Fruit fly (Drosophila melanogaster) whole organism, prepupa: ENCODE data around the gene Lsd-2.

ENCODE experiments used
- Blimp-1 ChIP-seq: fragments of 200-800 bp; sonication (Bioruptor generic); optimal IDR thresholded peaks from 3 replicates; lab custom pipeline; 2017; ENCODE audit warnings: missing biosample characterization, missing genetic modification characterization, mild to moderate bottlenecking, moderate library complexity, missing genetic modification reagents
- CG10631 ChIP-seq: fragments of 200-800 bp; sonication (Bioruptor generic); optimal IDR thresholded peaks from 2 replicates; lab custom pipeline; 2016; ENCODE audit warnings: missing biosample characterization, missing genetic modification characterization
- CG10669 ChIP-seq: fragments of 200-800 bp; sonication (Bioruptor generic); optimal IDR thresholded peaks from 3 replicates; lab custom pipeline; 2018; ENCODE audit warnings: missing biosample characterization, mild to moderate bottlenecking, missing genetic modification characterization, moderate library complexity
- CG11294 ChIP-seq: fragments of 200-800 bp; sonication (Bioruptor generic); IDR thresholded peaks from 2 replicates; pipeline ENCODE4 v1.3.6; 2022; ENCODE audit warnings: missing biosample characterization, missing genetic modification characterization
- CG15336 ChIP-seq: fragments of 200-800 bp; sonication (Bioruptor generic); IDR thresholded peaks from 2 replicates; pipeline ENCODE4 v1.3.6; 2022; ENCODE audit warnings: missing biosample characterization, missing genetic modification characterization
- CG1621 ChIP-seq: fragments of 200-800 bp; sonication (Bioruptor generic); optimal IDR thresholded peaks from 3 replicates; lab custom pipeline; 2018; ENCODE audit warnings: missing biosample characterization, mild to moderate bottlenecking, missing genetic modification characterization
- CG16779 ChIP-seq: fragments of 200-800 bp; sonication (Bioruptor generic); optimal IDR thresholded peaks from 3 replicates; lab custom pipeline; 2017; ENCODE audit warnings: missing biosample characterization, mild to moderate bottlenecking, missing genetic modification characterization
- CG3032 ChIP-seq: fragments of 200-800 bp; optimal IDR thresholded peaks from 2 replicates; lab custom pipeline; 2019; ENCODE audit warnings: missing biosample characterization, mild to moderate bottlenecking, missing genetic modification characterization, moderate library complexity
- CG31627 ChIP-seq: fragments of 200-800 bp; sonication (Bioruptor generic); optimal IDR thresholded peaks from 3 replicates; lab custom pipeline; 2016; ENCODE audit warnings: missing biosample characterization, missing genetic modification characterization
- CG32006 ChIP-seq: fragments of 200-800 bp; sonication (Bioruptor generic); optimal IDR thresholded peaks from 3 replicates; lab custom pipeline; 2017; ENCODE audit warnings: missing biosample characterization, mild to moderate bottlenecking, missing genetic modification characterization
- CG34406 ChIP-seq: fragments of 200-800 bp; sonication (Bioruptor generic); optimal IDR thresholded peaks from 3 replicates; lab custom pipeline; 2016; ENCODE audit warnings: missing biosample characterization, missing genetic modification characterization
- CG3919 ChIP-seq: fragments of 200-800 bp; sonication (Bioruptor generic); optimal IDR thresholded peaks from 3 replicates; lab custom pipeline; 2016; ENCODE audit warnings: missing biosample characterization, missing genetic modification characterization
- CG4318 ChIP-seq: fragments of 200-800 bp; sonication (Bioruptor generic); optimal IDR thresholded peaks from 3 replicates; lab custom pipeline; 2017; ENCODE audit warnings: missing biosample characterization, mild to moderate bottlenecking, missing genetic modification characterization
- CG6163 ChIP-seq: fragments of 200-800 bp; sonication (Bioruptor generic); IDR thresholded peaks from 3 replicates; pipeline ENCODE4 v1.3.6; 2022; ENCODE audit warnings: missing biosample characterization, missing genetic modification characterization
- CG6276 ChIP-seq: fragments of 200-800 bp; sonication (Bioruptor generic); optimal IDR thresholded peaks from 2 replicates; lab custom pipeline; 2017; ENCODE audit warnings: missing biosample characterization, mild to moderate bottlenecking, missing genetic modification characterization
- CG6792 ChIP-seq: fragments of 200-800 bp; sonication (Bioruptor generic); optimal IDR thresholded peaks from 3 replicates; lab custom pipeline; 2016; ENCODE audit warnings: missing biosample characterization, missing genetic modification characterization
- CG6808 ChIP-seq: fragments of 200-800 bp; sonication (Bioruptor generic); optimal IDR thresholded peaks from 3 replicates; lab custom pipeline; 2017; ENCODE audit warnings: missing biosample characterization, missing genetic modification characterization, mild to moderate bottlenecking, moderate library complexity, missing genetic modification reagents
- CG6854 ChIP-seq: fragments of 200-800 bp; sonication (Bioruptor generic); optimal IDR thresholded peaks from 2 replicates; lab custom pipeline; 2017; ENCODE audit warnings: missing biosample characterization, mild to moderate bottlenecking, missing genetic modification characterization
- CG7368 ChIP-seq: fragments of 200-800 bp; sonication (Bioruptor generic); optimal IDR thresholded peaks from 3 replicates; lab custom pipeline; 2016; ENCODE audit warnings: missing biosample characterization, missing genetic modification characterization
- CG8119 ChIP-seq: fragments of 200-800 bp; sonication (Bioruptor generic); IDR thresholded peaks from 3 replicates; pipeline ENCODE4 v1.3.6; 2022; ENCODE audit warnings: missing biosample characterization, missing genetic modification characterization
- CG8319 ChIP-seq: fragments of 200-800 bp; sonication (Bioruptor generic); optimal IDR thresholded peaks from 3 replicates; lab custom pipeline; 2016; ENCODE audit warnings: missing biosample characterization, missing genetic modification characterization
- CG8632 ChIP-seq: fragments of 200-800 bp; sonication (Bioruptor generic); optimal IDR thresholded peaks from 3 replicates; lab custom pipeline; 2016; ENCODE audit warnings: missing biosample characterization, missing genetic modification characterization
- CG9139 ChIP-seq: fragments of 200-800 bp; sonication (Bioruptor generic); optimal IDR thresholded peaks from 3 replicates; lab custom pipeline; 2017; ENCODE audit warnings: missing biosample characterization, mild to moderate bottlenecking, missing genetic modification characterization
- Eip75B ChIP-seq: fragments of 200-800 bp; sonication (Bioruptor generic); optimal IDR thresholded peaks from 3 replicates; lab custom pipeline; 2016; ENCODE audit warnings: missing biosample characterization, missing genetic modification characterization
- Eip78C ChIP-seq: fragments of 200-800 bp; sonication (Bioruptor generic); peaks from one replicate; lab custom pipeline; 2016; ENCODE audit warnings: missing biosample characterization, missing genetic modification characterization
- Eip93F ChIP-seq: fragments of 200-800 bp; sonication (Bioruptor generic); optimal IDR thresholded peaks from 2 replicates; lab custom pipeline; 2016; ENCODE audit warnings: missing biosample characterization, mild to moderate bottlenecking, missing genetic modification characterization
- Ets21C ChIP-seq: fragments of 200-800 bp; sonication (Bioruptor generic); optimal IDR thresholded peaks from 3 replicates; lab custom pipeline; 2016; ENCODE audit warnings: missing biosample characterization, missing genetic modification characterization
- Ets96B ChIP-seq: fragments of 200-800 bp; optimal IDR thresholded peaks from 2 replicates; lab custom pipeline; 2019; ENCODE audit warnings: missing biosample characterization, mild to moderate bottlenecking, missing genetic modification characterization, moderate library complexity
- Gug ChIP-seq: fragments of 200-800 bp; sonication (Bioruptor generic); IDR thresholded peaks from 2 replicates; pipeline ENCODE4 v1.3.6; 2022; ENCODE audit warnings: missing biosample characterization, missing genetic modification characterization
- Hr39 ChIP-seq: fragments of 200-800 bp; sonication (Bioruptor generic); optimal IDR thresholded peaks from 2 replicates; lab custom pipeline; 2016; ENCODE audit warnings: missing biosample characterization, missing genetic modification characterization
- Hr4 ChIP-seq: fragments of 200-800 bp; sonication (Bioruptor generic); optimal IDR thresholded peaks from 3 replicates; lab custom pipeline; 2016; ENCODE audit warnings: missing biosample characterization, missing genetic modification characterization
- OdsH ChIP-seq: fragments of 200-800 bp; sonication (Bioruptor generic); optimal IDR thresholded peaks from 3 replicates; lab custom pipeline; 2016; ENCODE audit warnings: missing biosample characterization, missing genetic modification characterization
- Smox ChIP-seq: fragments of 200-800 bp; sonication (Bioruptor generic); optimal IDR thresholded peaks from 3 replicates; lab custom pipeline; 2016; ENCODE audit warnings: missing biosample characterization, missing genetic modification characterization
- Sox102F ChIP-seq: fragments of 200-800 bp; sonication (Bioruptor generic); optimal IDR thresholded peaks from 2 replicates; lab custom pipeline; 2016; ENCODE audit warnings: missing biosample characterization, mild to moderate bottlenecking, missing genetic modification characterization
- Sox15 ChIP-seq: fragments of 200-800 bp; sonication (Bioruptor generic); optimal IDR thresholded peaks from 3 replicates; lab custom pipeline; 2016; ENCODE audit warnings: missing biosample characterization, missing genetic modification characterization
- achi ChIP-seq: fragments of 200-800 bp; sonication (Bioruptor generic); optimal IDR thresholded peaks from 3 replicates; lab custom pipeline; 2016; ENCODE audit warnings: missing biosample characterization, missing genetic modification characterization
- acj6 ChIP-seq: fragments of 200-800 bp; sonication (Bioruptor generic); optimal IDR thresholded peaks from 3 replicates; lab custom pipeline; 2016; ENCODE audit warnings: missing biosample characterization, missing genetic modification characterization
- cyc ChIP-seq: fragments of 200-800 bp; sonication (Bioruptor generic); optimal IDR thresholded peaks from 3 replicates; lab custom pipeline; 2016; ENCODE audit warnings: missing biosample characterization, missing genetic modification characterization
- dac ChIP-seq: fragments of 200-800 bp; sonication (Bioruptor generic); optimal IDR thresholded peaks from 2 replicates; lab custom pipeline; 2017; ENCODE audit warnings: missing biosample characterization, mild to moderate bottlenecking, missing genetic modification characterization
- dsx ChIP-seq: fragments of 200-800 bp; optimal IDR thresholded peaks from 3 replicates; lab custom pipeline; 2019; ENCODE audit warnings: missing biosample characterization, mild to moderate bottlenecking, missing genetic modification characterization, moderate library complexity; ENCODE audit not compliant: poor library complexity, severe bottlenecking
- eg ChIP-seq: fragments of 200-800 bp; sonication (Bioruptor generic); IDR thresholded peaks from 3 replicates; pipeline ENCODE4 v1.3.6; 2022; ENCODE audit warnings: missing biosample characterization, missing genetic modification characterization
- esn ChIP-seq: fragments of 200-800 bp; sonication (Bioruptor generic); optimal IDR thresholded peaks from 2 replicates; lab custom pipeline; 2016; ENCODE audit warnings: missing biosample characterization, mild to moderate bottlenecking, missing genetic modification characterization, moderate library complexity
- fd59A ChIP-seq: fragments of 200-800 bp; sonication (Bioruptor generic); optimal IDR thresholded peaks from 2 replicates; lab custom pipeline; 2017; ENCODE audit warnings: missing biosample characterization, mild to moderate bottlenecking, missing genetic modification characterization, missing genetic modification reagents
- fd85E ChIP-seq: fragments of 200-800 bp; sonication (Bioruptor generic); optimal IDR thresholded peaks from 3 replicates; lab custom pipeline; 2016; ENCODE audit warnings: missing biosample characterization, missing genetic modification characterization
- fkh ChIP-seq: fragments of 200-800 bp; sonication (Bioruptor generic); optimal IDR thresholded peaks from 3 replicates; lab custom pipeline; 2017; ENCODE audit warnings: missing biosample characterization, mild to moderate bottlenecking, missing genetic modification characterization, moderate library complexity
- lz ChIP-seq: fragments of 200-800 bp; sonication (Bioruptor generic); optimal IDR thresholded peaks from 3 replicates; lab custom pipeline; 2016; ENCODE audit warnings: missing biosample characterization, missing genetic modification characterization
- net ChIP-seq: fragments of 200-800 bp; sonication (Bioruptor generic); optimal IDR thresholded peaks from 3 replicates; lab custom pipeline; 2016; ENCODE audit warnings: missing biosample characterization, missing genetic modification characterization
- pdm3 ChIP-seq: fragments of 200-800 bp; sonication (Bioruptor generic); optimal IDR thresholded peaks from 3 replicates; lab custom pipeline; 2016; ENCODE audit warnings: missing biosample characterization, missing genetic modification characterization
- spab ChIP-seq: fragments of 200-800 bp; sonication (Bioruptor generic); optimal IDR thresholded peaks from 2 replicates; lab custom pipeline; 2017; ENCODE audit warnings: missing biosample characterization, mild to moderate bottlenecking, missing genetic modification characterization, missing genetic modification reagents
- ss ChIP-seq, 2 experiments: fragments of 200-800 bp; sonication (Bioruptor generic); optimal IDR thresholded peaks; 2 replicates in 1 of 2; 3 replicates in 1 of 2; lab custom pipeline; 2017 to 2018; ENCODE audit warnings: mild to moderate bottlenecking in 2 of 2, missing biosample characterization in 2 of 2, missing genetic modification characterization in 2 of 2, moderate library complexity in 1 of 2
- topi ChIP-seq: fragments of 200-800 bp; sonication (Bioruptor generic); optimal IDR thresholded peaks from 3 replicates; lab custom pipeline; 2016; ENCODE audit warnings: missing biosample characterization, missing genetic modification characterization
- vri ChIP-seq: fragments of 200-800 bp; sonication (Bioruptor generic); optimal IDR thresholded peaks from 3 replicates; lab custom pipeline; 2016; ENCODE audit warnings: missing biosample characterization, mild to moderate bottlenecking, missing genetic modification characterization

Gene Lsd-2

dm6 chrX:15022219-15022618 is 53.8 kb downstream of the Lsd-2 start:
- TF ChIP-seq Smox, result peak; percentile 69
- TF ChIP-seq CG32006 (GFP tag; lab: Kevin White, UChicago), result peak; percentile 69
- TF ChIP-seq CG11294 (GFP tag; lab: Robert Waterston, UW), result no peak
- TF ChIP-seq CG1621, result peak; percentile 39
- peak; percentile 70 for TF ChIP-seq CG10669
- peak; percentile 73 for TF ChIP-seq pdm3
- no peak; the same call in 1 of the 2 replicates for TF ChIP-seq Gug (GFP tag; lab: Robert Waterston, UW)
- peak; percentile 63 for TF ChIP-seq CG34406 (GFP tag; lab: Kevin White, UChicago)
- peak; percentile 77 for TF ChIP-seq topi (GFP tag; lab: Kevin White, UChicago)
- peak; percentile 76 for TF ChIP-seq CG3919
- TF ChIP-seq net, result peak; percentile 63
- TF ChIP-seq fd85E (GFP tag; lab: Kevin White, UChicago), result no peak
- peak; percentile 76 for TF ChIP-seq Hr4 (GFP tag; lab: Kevin White, UChicago)
- TF ChIP-seq Eip78C (GFP tag; lab: Kevin White, UChicago), result peak; percentile 90
- TF ChIP-seq Blimp-1, result peak; percentile 46
- peak; percentile 75 for TF ChIP-seq cyc (GFP tag; lab: Kevin White, UChicago)
- TF ChIP-seq OdsH (GFP tag; lab: Kevin White, UChicago), result peak; percentile 71
- TF ChIP-seq esn (GFP tag; lab: Kevin White, UChicago), result peak; percentile 78
- TF ChIP-seq lz (GFP tag; lab: Kevin White, UChicago), result peak; percentile 74
- TF ChIP-seq CG7368, result peak; percentile 65
- TF ChIP-seq acj6 (GFP tag; lab: Kevin White, UChicago), result peak; percentile 65
- TF ChIP-seq CG6276 (GFP tag; lab: Kevin White, UChicago), result peak; percentile 55
- peak; percentile 33 for TF ChIP-seq dsx (GFP tag; lab: Kevin White, UChicago)
- peak; percentile 63 for TF ChIP-seq Eip75B (GFP tag; lab: Kevin White, UChicago)
- peak; percentile 40 for TF ChIP-seq vri
- TF ChIP-seq Hr39 (GFP tag; lab: Kevin White, UChicago), result peak; percentile 81
- TF ChIP-seq CG4318 (GFP tag; lab: Kevin White, UChicago), result peak; percentile 26
- peak; percentile 55 for TF ChIP-seq Ets21C (GFP tag; lab: Kevin White, UChicago)
- peak; percentile 48 for TF ChIP-seq Ets96B (tag; lab: Kevin White, UChicago)
- TF ChIP-seq CG6163 (GFP tag; lab: Robert Waterston, UW), result peak; percentile 83
- TF ChIP-seq CG6792 (GFP tag; lab: Kevin White, UChicago), result peak; percentile 69
- TF ChIP-seq CG15336 (GFP tag; lab: Robert Waterston, UW), result peak; percentile 61
- TF ChIP-seq dac, result peak; percentile 29
- peak; percentile 46 for TF ChIP-seq CG8319 (GFP tag; lab: Kevin White, UChicago)
- peak; percentile 53 for TF ChIP-seq Eip93F (GFP tag; lab: Kevin White, UChicago)
- no peak for TF ChIP-seq ss (GFP tag; optimal IDR thresholded peaks at IDR 0.05; lab: Kevin White, UChicago)
- peak; percentile 31 for TF ChIP-seq spab (GFP tag; lab: Kevin White, UChicago)
- peak; percentile 21 for TF ChIP-seq CG6854 (GFP tag; lab: Kevin White, UChicago)
- peak; percentile 73 for TF ChIP-seq Sox102F
- peak; percentile 60 for TF ChIP-seq CG10631 (GFP tag; lab: Kevin White, UChicago)
- TF ChIP-seq CG16779, result peak; percentile 9
- TF ChIP-seq fd59A (GFP tag; lab: Kevin White, UChicago), result no peak
- TF ChIP-seq CG8632 (GFP tag; lab: Kevin White, UChicago), result peak; percentile 56
- TF ChIP-seq achi (GFP tag; lab: Kevin White, UChicago), result peak; percentile 70
- TF ChIP-seq CG3032 (tag; lab: Kevin White, UChicago), result peak; percentile 48
- TF ChIP-seq CG31627 (GFP tag; lab: Kevin White, UChicago), result peak; percentile 79
- peak; percentile 22 for TF ChIP-seq Sox15 (GFP tag; lab: Kevin White, UChicago)
- TF ChIP-seq CG9139 (GFP tag; lab: Kevin White, UChicago), result no peak
- TF ChIP-seq CG8119 (GFP tag; lab: Robert Waterston, UW), result peak; percentile 74
- peak; percentile 40 for TF ChIP-seq CG6808 (GFP tag; lab: Kevin White, UChicago)
- peak; percentile 39 for TF ChIP-seq fkh (GFP tag; lab: Kevin White, UChicago)
- peak; percentile 59; the same call in 2 of the 3 replicates for TF ChIP-seq eg (GFP tag; lab: Robert Waterston, UW)
